Fruit fly (Drosophila melanogaster) whole organism, pupa: ENCODE measurements around the gene CG5023.

ENCODE experiments used
- CG10348 ChIP-seq: fragments of 200-800 bp; sonication (Bioruptor generic); IDR thresholded peaks from 2 replicates; pipeline ENCODE4 v1.3.6; 2022; ENCODE audit warnings: missing biosample characterization, missing genetic modification characterization
- CG15710 ChIP-seq: fragments of 200-800 bp; sonication (Bioruptor generic); optimal IDR thresholded peaks from 2 replicates; lab custom pipeline; 2018; ENCODE audit warnings: missing biosample characterization, mild to moderate bottlenecking, missing genetic modification characterization, moderate library complexity
- CG17806 ChIP-seq: fragments of 200-800 bp; sonication (Bioruptor generic); optimal IDR thresholded peaks from 2 replicates; lab custom pipeline; 2018; ENCODE audit warnings: missing biosample characterization, mild to moderate bottlenecking, missing genetic modification characterization, moderate library complexity
- CG32121 ChIP-seq: fragments of 200-800 bp; sonication (Bioruptor generic); IDR thresholded peaks from 2 replicates; pipeline ENCODE4 v1.3.6; 2022; ENCODE audit warnings: missing biosample characterization, missing genetic modification characterization
- CG34367 ChIP-seq: fragments of 200-800 bp; sonication (Bioruptor generic); optimal IDR thresholded peaks from 2 replicates; lab custom pipeline; 2018; ENCODE audit warnings: missing biosample characterization, mild to moderate bottlenecking, missing genetic modification characterization
- CG4496 ChIP-seq: fragments of 200-800 bp; sonication (Bioruptor generic); IDR thresholded peaks from 3 replicates; pipeline ENCODE4 v1.3.6; 2022; ENCODE audit warnings: missing biosample characterization, missing genetic modification characterization
- CG8301 ChIP-seq: fragments of 200-800 bp; sonication (Bioruptor generic); optimal IDR thresholded peaks from 2 replicates; lab custom pipeline; 2018; ENCODE audit warnings: missing biosample characterization, mild to moderate bottlenecking, missing genetic modification characterization
- CG9948 ChIP-seq: fragments of 200-800 bp; sonication (Bioruptor generic); optimal IDR thresholded peaks from 2 replicates; lab custom pipeline; 2018; ENCODE audit warnings: missing biosample characterization, mild to moderate bottlenecking, missing genetic modification characterization, moderate library complexity
- D1 ChIP-seq: fragments of 200-800 bp; sonication (Bioruptor generic); optimal IDR thresholded peaks from 2 replicates; lab custom pipeline; 2018; ENCODE audit warnings: missing biosample characterization, mild to moderate bottlenecking, missing genetic modification characterization, moderate library complexity
- EcR ChIP-seq: fragments of 200-800 bp; sonication (Bioruptor generic); optimal IDR thresholded peaks from 3 replicates; lab custom pipeline; 2019; ENCODE audit warnings: missing biosample characterization, missing genetic modification characterization, mild to moderate bottlenecking, moderate library complexity, missing genetic modification reagents
- Pif1A ChIP-seq: fragments of 200-800 bp; sonication (Bioruptor generic); optimal IDR thresholded peaks from 3 replicates; lab custom pipeline; 2016; ENCODE audit warnings: missing biosample characterization, missing genetic modification characterization
- Pif1B ChIP-seq: fragments of 200-800 bp; sonication (Bioruptor generic); optimal IDR thresholded peaks from 3 replicates; lab custom pipeline; 2016; ENCODE audit warnings: missing biosample characterization, missing genetic modification characterization

dm6 chr3R:20169135-20169534, at the start of gene CG5023:
- TF ChIP-seq CG32121 (GFP tag; lab: Robert Waterston, UW) (no peak), CG15710 (no peak), CG17806 (no peak), CG8301 (tag; lab: Kevin White, UChicago) (no peak), D1 (no peak), EcR (GFP tag; lab: Kevin White, UChicago) (no peak), Pif1B (no peak), CG9948 (tag; lab: Kevin White, UChicago) (no peak), CG10348 (GFP tag; lab: Robert Waterston, UW) (no peak), CG34367 (tag; lab: Kevin White, UChicago) (no peak), Pif1A (no peak), CG4496 (GFP tag; lab: Robert Waterston, UW) (no peak)
